Fruit fly (Drosophila melanogaster): Measurements from ENCODE around the gene Pdss2.

The Pdss2 gene

dm6 chr3L:21053763-21054162, 26.0 kb downstream of the Pdss2 start (continued):
- TF ChIP-seq CG4707 (GFP tag; optimal IDR thresholded peaks at IDR 0.05) (peak; percentile 50), mirr (GFP tag; optimal IDR thresholded peaks at IDR 0.05) (no peak), Hmx (GFP tag; optimal IDR thresholded peaks at IDR 0.05) (peak; percentile 23), CG7839 (tag; optimal IDR thresholded peaks at IDR 0.05) (peak; percentile 79), prd (optimal IDR thresholded peaks at IDR 0.05) (no peak), prd (GFP tag; IDR thresholded peaks at IDR 0.05) (peak; percentile 79), CG17912 (GFP tag; optimal IDR thresholded peaks at IDR 0.05) (no peak), CG11695 (GFP tag; IDR thresholded peaks at IDR 0.05) (peak; percentile 81), al (GFP tag; IDR thresholded peaks at IDR 0.05) (peak; percentile 52), Ada2b (GFP tag; IDR thresholded peaks at IDR 0.05) (peak; percentile 71), NC2β (GFP tag; optimal IDR thresholded peaks at IDR 0.05) (peak; percentile 57), tx (GFP tag; optimal IDR thresholded peaks at IDR 0.05) (no peak), CG3726 (GFP tag; IDR thresholded peaks at IDR 0.05) (no peak), CG10959 (GFP tag; IDR thresholded peaks at IDR 0.05) (no peak), stwl (tag; optimal IDR thresholded peaks at IDR 0.05) (no peak), CG12391 (tag; optimal IDR thresholded peaks at IDR 0.05) (peak; percentile 83), Fer3 (tag; optimal IDR thresholded peaks at IDR 0.05) (peak; percentile 71), Optix (GFP tag; IDR thresholded peaks at IDR 0.05) (no peak), Adf1 (GFP tag; IDR thresholded peaks at IDR 0.05) (no peak), slou (GFP tag; optimal IDR thresholded peaks at IDR 0.05) (peak; percentile 28), CG8388 (GFP tag; optimal IDR thresholded peaks at IDR 0.05) (peak; percentile 87), lilli (GFP tag; optimal IDR thresholded peaks at IDR 0.05) (peak; percentile 70), dmrt11E (tag; optimal IDR thresholded peaks at IDR 0.05) (peak; percentile 64), CG15601 (tag; optimal IDR thresholded peaks at IDR 0.05) (peak; percentile 60), Med (GFP tag) (peak; percentile 84), Rx (GFP tag; IDR thresholded peaks at IDR 0.05) (peak; percentile 48), cg (GFP tag; optimal IDR thresholded peaks at IDR 0.05) (no peak), Myb (GFP tag; optimal IDR thresholded peaks at IDR 0.05) (no peak), Drgx (GFP tag; IDR thresholded peaks at IDR 0.05) (0 out of 2 replicates have a peak, but pooled peaks have one; percentile 15), Poxn (GFP tag; IDR thresholded peaks at IDR 0.05) (no peak), Trl (optimal IDR thresholded peaks at IDR 0.05) (no peak), Trl (GFP tag; optimal IDR thresholded peaks at IDR 0.05) (no peak), CG6765 (GFP tag; optimal IDR thresholded peaks at IDR 0.05) (no peak), CG8290 (GFP tag; optimal IDR thresholded peaks at IDR 0.05) (peak; percentile 21), CG8290 (tag; optimal IDR thresholded peaks at IDR 0.05) (peak in 1 of 2 experiments; percentile 27), emc (GFP tag; optimal IDR thresholded peaks at IDR 0.05) (peak; percentile 7), psq (GFP tag; optimal IDR thresholded peaks at IDR 0.05) (peak; percentile 20), CG9215 (GFP tag; IDR thresholded peaks at IDR 0.05) (peak; percentile 40; the same call in 1 of the 2 replicates), CG7357 (GFP tag; IDR thresholded peaks at IDR 0.05) (peak; percentile 39; the same call in 1 of the 3 replicates), Antp (GFP tag; optimal IDR thresholded peaks at IDR 0.05) (peak; percentile 9), hkb (optimal IDR thresholded peaks at IDR 0.05) (no peak), hkb (GFP tag; IDR thresholded peaks at IDR 0.05) (peak; percentile 89), E2f1 (GFP tag; IDR thresholded peaks at IDR 0.05) (peak; percentile 69), CG13123 (GFP tag; optimal IDR thresholded peaks at IDR 0.05) (peak; percentile 49), pan (optimal IDR thresholded peaks at IDR 0.05) (no peak), pan (GFP tag; optimal IDR thresholded peaks at IDR 0.05 in 1 of 2, IDR thresholded peaks at IDR 0.05 in 1 of 2) (peak in 1 of 2 experiments; percentile 82), CG11085 (GFP tag; IDR thresholded peaks at IDR 0.05) (no peak), oc (tag; optimal IDR thresholded peaks at IDR 0.05) (peak; percentile 83), CG6813 (GFP tag; optimal IDR thresholded peaks at IDR 0.05) (peak; percentile 62), HLHmδ (GFP tag; optimal IDR thresholded peaks at IDR 0.05) (no peak), lbe (GFP tag; optimal IDR thresholded peaks at IDR 0.05) (no peak), jigr1 (GFP tag; IDR thresholded peaks at IDR 0.05) (0 out of 3 replicates have a peak, but pooled peaks have one; percentile 48), cad (GFP tag; optimal IDR thresholded peaks at IDR 0.05) (no peak), CG15073 (GFP tag; optimal IDR thresholded peaks at IDR 0.05) (no peak)
